Fruit fly (Drosophila melanogaster) whole organism, adult: ENCODE measurements around the gene Fpgs2.

Experiments used
- CG11617 ChIP-seq: fragments of 200-800 bp; sonication (Bioruptor generic); optimal IDR thresholded peaks from 2 replicates; lab custom pipeline; 2017; ENCODE audit warnings: mild to moderate bottlenecking, missing biosample characterization, missing genetic modification reagents, missing genetic modification characterization
- CG14711 ChIP-seq: fragments of 200-800 bp; sonication (Bioruptor generic); optimal IDR thresholded peaks from 2 replicates; lab custom pipeline; 2018; ENCODE audit warnings: missing biosample characterization, mild to moderate bottlenecking, missing genetic modification characterization, moderate library complexity
- CG33017 ChIP-seq: fragments of 200-800 bp; sonication (Bioruptor generic); optimal IDR thresholded peaks from 2 replicates; lab custom pipeline; 2018; ENCODE audit warnings: missing biosample characterization, mild to moderate bottlenecking, missing genetic modification characterization, moderate library complexity
- CG5204 ChIP-seq: fragments of 200-800 bp; sonication (Bioruptor generic); optimal IDR thresholded peaks from 2 replicates; lab custom pipeline; 2016; ENCODE audit warnings: missing biosample characterization, missing genetic modification characterization
- CG7045 ChIP-seq: fragments of 200-800 bp; sonication (Bioruptor generic); optimal IDR thresholded peaks from 2 replicates; lab custom pipeline; 2017; ENCODE audit warnings: missing biosample characterization, mild to moderate bottlenecking, missing genetic modification characterization
- Clk ChIP-seq: fragments of 200-800 bp; sonication (Bioruptor generic); optimal IDR thresholded peaks from 2 replicates; lab custom pipeline; 2017; ENCODE audit warnings: missing biosample characterization, missing genetic modification characterization
- Crg-1 ChIP-seq: fragments of 200-800 bp; sonication (Bioruptor generic); optimal IDR thresholded peaks from 2 replicates; lab custom pipeline; 2016; ENCODE audit warnings: missing biosample characterization, missing genetic modification characterization
- Hr96 ChIP-seq: fragments of 200-800 bp; sonication (Bioruptor generic); optimal IDR thresholded peaks from 2 replicates; lab custom pipeline; 2016; ENCODE audit warnings: missing biosample characterization, missing genetic modification characterization
- bab1 ChIP-seq: fragments of 200-800 bp; sonication (Bioruptor generic); optimal IDR thresholded peaks from 3 replicates; lab custom pipeline; 2019; ENCODE audit warnings: missing biosample characterization, mild to moderate bottlenecking, missing genetic modification characterization, moderate library complexity
- cic ChIP-seq: fragments of 200-800 bp; sonication (Bioruptor generic); optimal IDR thresholded peaks from 2 replicates; lab custom pipeline; 2017; ENCODE audit warnings: missing biosample characterization, mild to moderate bottlenecking, missing genetic modification characterization, moderate library complexity
- ovo ChIP-seq: fragments of 200-800 bp; sonication (Bioruptor generic); optimal IDR thresholded peaks from 2 replicates; lab custom pipeline; 2016; ENCODE audit warnings: missing biosample characterization, missing genetic modification characterization
- pad ChIP-seq: fragments of 200-800 bp; sonication (Bioruptor generic); optimal IDR thresholded peaks from 3 replicates; lab custom pipeline; 2017; ENCODE audit warnings: missing biosample characterization, missing genetic modification characterization, mild to moderate bottlenecking, moderate library complexity, missing genetic modification reagents
- toe ChIP-seq: fragments of 200-800 bp; sonication (Bioruptor generic); optimal IDR thresholded peaks from 2 replicates; lab custom pipeline; 2016; ENCODE audit warnings: missing biosample characterization, missing genetic modification characterization

The Fpgs2 gene

DNA sequence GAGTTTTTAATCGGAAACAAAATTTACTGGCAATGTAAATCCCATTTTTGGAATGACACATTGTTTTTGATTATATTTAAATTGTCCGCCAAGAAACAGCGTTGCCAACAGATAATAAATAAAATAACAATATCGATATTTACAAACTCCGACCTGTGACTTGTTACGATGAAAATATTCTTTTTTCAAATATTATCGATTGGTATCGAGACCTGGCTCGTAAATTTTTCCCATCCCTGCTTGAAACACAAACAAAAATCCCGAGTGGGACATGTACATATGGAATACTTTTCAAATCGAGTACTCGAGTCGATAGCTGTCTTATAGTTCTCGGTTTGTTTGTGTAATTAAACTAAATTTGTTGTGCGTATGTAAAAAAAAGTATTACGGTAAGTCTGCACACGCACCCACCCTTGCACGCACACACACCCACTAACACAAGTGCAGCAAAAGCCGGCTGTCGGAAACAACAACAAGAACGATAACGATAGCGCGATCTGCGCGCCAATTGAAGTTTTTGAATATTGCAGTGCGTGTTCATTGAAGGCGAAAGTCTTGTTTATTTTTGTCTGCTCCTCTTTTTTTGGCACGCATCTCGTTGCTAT, 51.5 kb downstream of the Fpgs2 start, which contains the start of gene TTLL4B:
TSS of gene TTLL4B (plus strand) at position 232 of the 605 bp plus-strand sequence.
- TF ChIP-seq bab1 (GFP tag; lab: Kevin White, UChicago): peak; percentile 34
- TF ChIP-seq toe: peak; percentile 13
- TF ChIP-seq Hr96: no peak
- TF ChIP-seq CG7045 (GFP tag; lab: Kevin White, UChicago): no peak
- no peak for TF ChIP-seq pad
- no peak for TF ChIP-seq ovo (GFP tag; lab: Kevin White, UChicago)
- TF ChIP-seq CG14711: no peak
- TF ChIP-seq Clk (GFP tag; lab: Kevin White, UChicago): no peak
- TF ChIP-seq cic: no peak
- no peak for TF ChIP-seq Crg-1 (GFP tag; lab: Kevin White, UChicago)
- TF ChIP-seq CG11617 (GFP tag; lab: Kevin White, UChicago): no peak
- TF ChIP-seq CG5204: no peak
- no peak for TF ChIP-seq CG33017 (tag; lab: Kevin White, UChicago)
